Fruit fly (Drosophila melanogaster) whole organism, adult: ENCODE measurements around the gene Cpr62Bb.
A peak's percentile ranks its signal among the peaks of the same experiment; 100 is the strongest.

Source experiments
- CG33017 ChIP-seq: fragments of 200-800 bp; sonication (Bioruptor generic); optimal IDR thresholded peaks from 2 replicates; lab custom pipeline; 2018; ENCODE audit warnings: missing biosample characterization, mild to moderate bottlenecking, missing genetic modification characterization, moderate library complexity
- CG5204 ChIP-seq: fragments of 200-800 bp; sonication (Bioruptor generic); optimal IDR thresholded peaks from 2 replicates; lab custom pipeline; 2016; ENCODE audit warnings: missing biosample characterization, missing genetic modification characterization
- CG7101 ChIP-seq: fragments of 200-800 bp; sonication (Bioruptor generic); optimal IDR thresholded peaks from 2 replicates; lab custom pipeline; 2018; ENCODE audit warnings: missing biosample characterization, mild to moderate bottlenecking, missing genetic modification characterization, moderate library complexity
- Clk ChIP-seq: fragments of 200-800 bp; sonication (Bioruptor generic); optimal IDR thresholded peaks from 2 replicates; lab custom pipeline; 2017; ENCODE audit warnings: missing biosample characterization, missing genetic modification characterization
- Mnt ChIP-seq: fragments of 200-800 bp; sonication (Bioruptor generic); optimal IDR thresholded peaks from 2 replicates; lab custom pipeline; 2016; ENCODE audit warnings: missing biosample characterization, mild to moderate bottlenecking, missing genetic modification characterization
- bab1 ChIP-seq: fragments of 200-800 bp; sonication (Bioruptor generic); optimal IDR thresholded peaks from 3 replicates; lab custom pipeline; 2019; ENCODE audit warnings: missing biosample characterization, mild to moderate bottlenecking, missing genetic modification characterization, moderate library complexity
- cic ChIP-seq: fragments of 200-800 bp; sonication (Bioruptor generic); optimal IDR thresholded peaks from 2 replicates; lab custom pipeline; 2017; ENCODE audit warnings: missing biosample characterization, mild to moderate bottlenecking, missing genetic modification characterization, moderate library complexity
- cnc ChIP-seq, 2 experiments: fragments of >200 bp; optimal IDR thresholded peaks; 2 replicates each; lab custom pipeline; 2017
- ovo ChIP-seq: fragments of 200-800 bp; sonication (Bioruptor generic); optimal IDR thresholded peaks from 2 replicates; lab custom pipeline; 2016; ENCODE audit warnings: missing biosample characterization, missing genetic modification characterization

dm6 chr3L:1798649-1799048 is 36.3 kb downstream of the Cpr62Bb start, which contains the start of gene Patj:
- TF ChIP-seq cnc (optimal IDR thresholded peaks at IDR 0.05; lab: Kevin White, UChicago) (no peak), CG7101 (no peak), Clk (GFP tag; lab: Kevin White, UChicago) (no peak), CG33017 (tag; lab: Kevin White, UChicago) (no peak), cic (GFP tag; lab: Kevin White, UChicago) (no peak), CG5204 (GFP tag; lab: Kevin White, UChicago) (no peak), Mnt (GFP tag; lab: Kevin White, UChicago) (no peak), ovo (GFP tag; lab: Kevin White, UChicago) (no peak), bab1 (peak; percentile 39)
